Fruit fly (Drosophila melanogaster): ENCODE data around the gene CG11570.
A peak's percentile ranks its signal among the peaks of the same experiment; 100 is the strongest.

The CG11570 gene

dm6 chr3L:11992960-11993359, 35.4 kb upstream of the CG11570 start, which contains the start of gene viaf (continued):
- TF ChIP-seq CG1602 (GFP tag; optimal IDR thresholded peaks at IDR 0.05) (peak; percentile 63), CG6272 (GFP tag; IDR thresholded peaks at IDR 0.05) (peak; percentile 34), mam (GFP tag; optimal IDR thresholded peaks at IDR 0.05) (peak; percentile 31), dmrt11E (tag; optimal IDR thresholded peaks at IDR 0.05) (peak; percentile 55), sens (GFP tag) (peak; percentile 84), CG30020 (tag; optimal IDR thresholded peaks at IDR 0.05) (peak; percentile 65), lab (GFP tag; optimal IDR thresholded peaks at IDR 0.05) (no peak), CG13424 (tag; optimal IDR thresholded peaks at IDR 0.05) (peak; percentile 64), pan (optimal IDR thresholded peaks at IDR 0.05) (no peak), pan (GFP tag; optimal IDR thresholded peaks at IDR 0.05 in 1 of 2, IDR thresholded peaks at IDR 0.05 in 1 of 2) (peak in 1 of 2 experiments; percentile 42), CG3847 (GFP tag; IDR thresholded peaks at IDR 0.05) (0 out of 2 replicates have a peak, but pooled peaks have one; percentile 29), HmgZ (tag; optimal IDR thresholded peaks at IDR 0.05) (peak; percentile 70), stwl (tag; optimal IDR thresholded peaks at IDR 0.05) (peak; percentile 78), Opbp (GFP tag; IDR thresholded peaks at IDR 0.05; ENCODE audit: partially characterized antibody) (peak; percentile 97), chinmo (GFP tag; IDR thresholded peaks at IDR 0.05; ENCODE audit: partially characterized antibody) (peak; percentile 83; the same call in 2 of the 4 replicates), CTCF (GFP tag; optimal IDR thresholded peaks at IDR 0.05) (peak; percentile 49), CG14710 (tag; optimal IDR thresholded peaks at IDR 0.05) (peak; percentile 72), CG30403 (GFP tag; optimal IDR thresholded peaks at IDR 0.05) (peak; percentile 50), ems (GFP tag; optimal IDR thresholded peaks at IDR 0.05) (no peak), vnd (GFP tag; IDR thresholded peaks at IDR 0.05; ENCODE audit: partially characterized antibody) (peak; percentile 95), CG8359 (GFP tag; optimal IDR thresholded peaks at IDR 0.05; ENCODE audit: borderline replicate concordance) (no peak), CG10654 (GFP tag; optimal IDR thresholded peaks at IDR 0.05) (peak; percentile 49), Bgb (GFP tag; IDR thresholded peaks at IDR 0.05; ENCODE audit: partially characterized antibody) (peak; percentile 96), HLH54F (GFP tag; optimal IDR thresholded peaks at IDR 0.05) (no peak), Six4 (GFP tag; optimal IDR thresholded peaks at IDR 0.05) (peak; percentile 45), bab2 (GFP tag; optimal IDR thresholded peaks at IDR 0.05) (peak; percentile 18)

dm6 chr3L:11990436-11990835, 32.9 kb upstream of the CG11570 start, which contains the start of gene CG6931:
Gene CG6931, plus strand, starts transcription at chr3L:11990736.
- no peak for TF ChIP-seq nmo (GFP tag; optimal IDR thresholded peaks at IDR 0.05)
- no peak for TF ChIP-seq sob (GFP tag; IDR thresholded peaks at IDR 0.05)
- no peak for TF ChIP-seq gem (tag; optimal IDR thresholded peaks at IDR 0.05)
- no peak for TF ChIP-seq Deaf1 (tag; optimal IDR thresholded peaks at IDR 0.05)

- TF ChIP-seq Nf-YC (tag; optimal IDR thresholded peaks at IDR 0.05): no peak
- TF ChIP-seq Ets65A (GFP tag): peak; percentile 83
Measured at dm6 chr3L:11984606-11985005, 27.0 kb upstream of the CG11570 start, which contains the start of gene CG6938. Gene CG6938, plus strand, starts transcription at chr3L:11984906.

dm6 chr3L:11975811-11976210, 18.2 kb upstream of the CG11570 start, which contains the start of gene CG43896:
Gene CG43896, plus strand, starts transcription at chr3L:11976111.
- TF ChIP-seq Dll (GFP tag; IDR thresholded peaks at IDR 0.05; ENCODE audit: partially characterized antibody) (no peak), Atf6 (GFP tag; IDR thresholded peaks at IDR 0.05) (no peak), Ptx1 (GFP tag; IDR thresholded peaks at IDR 0.05) (no peak), ATbp (GFP tag; optimal IDR thresholded peaks at IDR 0.05) (no peak), fd102C (GFP tag; optimal IDR thresholded peaks at IDR 0.05) (no peak), CG2116 (GFP tag; optimal IDR thresholded peaks at IDR 0.05) (no peak), CG11695 (GFP tag; IDR thresholded peaks at IDR 0.05) (no peak), dpn (GFP tag; optimal IDR thresholded peaks at IDR 0.05) (no peak), nom (GFP tag; optimal IDR thresholded peaks at IDR 0.05) (no peak), CG4360 (GFP tag; IDR thresholded peaks at IDR 0.05) (no peak), CG15073 (GFP tag; optimal IDR thresholded peaks at IDR 0.05) (no peak), croc (GFP tag; conservative IDR thresholded peaks at IDR 0.05) (no peak), CG10321 (GFP tag; IDR thresholded peaks at IDR 0.05) (no peak), Opbp (GFP tag; IDR thresholded peaks at IDR 0.05; ENCODE audit: partially characterized antibody) (no peak), CG17186 (GFP tag; optimal IDR thresholded peaks at IDR 0.05) (no peak), Lim3 (GFP tag; IDR thresholded peaks at IDR 0.05) (no peak), Lhr (GFP tag; optimal IDR thresholded peaks at IDR 0.05) (no peak), CG13296 (GFP tag; optimal IDR thresholded peaks at IDR 0.05) (no peak)

Measured in whole organism, embryonic.